ENCODE assay signal across 1 fruit fly cellular context in genomic region chr2L:19869937-19870336, dm6.
A peak's percentile ranks its signal among the peaks of the same experiment; 100 is the strongest.
TF ChIP-seq lines count a peak whose summit lies in the region.

No protein-coding gene starts in this region.

TF ChIP-seq in whole organism, embryonic, 481 proteins besides CTCF, POLR2A, EP300 and RAD21 (continued from another document and continues in another):
- TF ChIP-seq Deaf1 (tag; optimal IDR thresholded peaks at IDR 0.05; lab: Kevin White, UChicago) (no peak), sima (GFP tag; optimal IDR thresholded peaks at IDR 0.05; lab: Kevin White, UChicago) (peak; percentile 33), Nf-YC (tag; optimal IDR thresholded peaks at IDR 0.05; lab: Kevin White, UChicago) (no peak), Opbp (GFP tag; IDR thresholded peaks at IDR 0.05; lab: Robert Waterston, UW; ENCODE audit: partially characterized antibody) (no peak), CG10543 (GFP tag; optimal IDR thresholded peaks at IDR 0.05; lab: Kevin White, UChicago) (no peak), yki (optimal IDR thresholded peaks at IDR 0.05; lab: Kevin White, UChicago) (no peak), hkb (optimal IDR thresholded peaks at IDR 0.05; lab: Kevin White, UChicago) (no peak), hkb (GFP tag; IDR thresholded peaks at IDR 0.05; lab: Robert Waterston, UW) (peak; percentile 83), CG6791 (GFP tag; IDR thresholded peaks at IDR 0.05; lab: Robert Waterston, UW; ENCODE audit: partially characterized antibody) (no peak), usp (GFP tag; optimal IDR thresholded peaks at IDR 0.05; lab: Kevin White, UChicago) (no peak), chif (GFP tag; optimal IDR thresholded peaks at IDR 0.05; lab: Kevin White, UChicago) (peak; percentile 67 to 73), CG17612 (GFP tag; IDR thresholded peaks at IDR 0.05; lab: Robert Waterston, UW) (peak; percentile 66), ase (GFP tag; IDR thresholded peaks at IDR 0.05; lab: Robert Waterston, UW) (peak; percentile 75; the same call in 2 of the 3 replicates), Doc3 (GFP tag; IDR thresholded peaks at IDR 0.05; lab: Robert Waterston, UW; ENCODE audit: partially characterized antibody) (no peak), Ravus (GFP tag; IDR thresholded peaks at IDR 0.05; lab: Robert Waterston, UW) (peak; percentile 43), en (GFP tag; optimal IDR thresholded peaks at IDR 0.05; lab: Kevin White, UChicago) (no peak), CG6175 (GFP tag; IDR thresholded peaks at IDR 0.05; lab: Robert Waterston, UW) (0 out of 3 replicates have a peak, but pooled peaks have one; percentile 37), CG17186 (GFP tag; optimal IDR thresholded peaks at IDR 0.05; lab: Kevin White, UChicago) (no peak), slbo (GFP tag; IDR thresholded peaks at IDR 0.05; lab: Robert Waterston, UW) (peak; percentile 87), pho (GFP tag; optimal IDR thresholded peaks at IDR 0.05; lab: Kevin White, UChicago) (peak; percentile 52), H2.0 (GFP tag; IDR thresholded peaks at IDR 0.05; lab: Robert Waterston, UW) (peak; percentile 63), CG5245 (GFP tag; optimal IDR thresholded peaks at IDR 0.05; lab: Kevin White, UChicago) (peak; percentile 64), dmrt99B (tag; optimal IDR thresholded peaks at IDR 0.05; lab: Kevin White, UChicago) (peak; percentile 62), NC2α (GFP tag; optimal IDR thresholded peaks at IDR 0.05; lab: Kevin White, UChicago) (peak; percentile 35), Aef1 (GFP tag; IDR thresholded peaks at IDR 0.05; lab: Robert Waterston, UW) (peak; percentile 79), Nf-YB (GFP tag; optimal IDR thresholded peaks at IDR 0.05; lab: Kevin White, UChicago) (no peak), CG15601 (tag; optimal IDR thresholded peaks at IDR 0.05; lab: Kevin White, UChicago) (no peak), CG2120 (GFP tag; optimal IDR thresholded peaks at IDR 0.05; lab: Kevin White, UChicago) (peak; percentile 61), CG34422 (GFP tag; IDR thresholded peaks at IDR 0.05; lab: Robert Waterston, UW) (peak; percentile 92), Dbx (GFP tag; IDR thresholded peaks at IDR 0.05; lab: Robert Waterston, UW) (peak; percentile 79), bowl (GFP tag; IDR thresholded peaks at IDR 0.05; lab: Robert Waterston, UW) (peak; percentile 16; the same call in 1 of the 2 replicates), CG4360 (GFP tag; IDR thresholded peaks at IDR 0.05; lab: Robert Waterston, UW) (peak; percentile 46; the same call in 1 of the 2 replicates), unc-4 (GFP tag; IDR thresholded peaks at IDR 0.05; lab: Robert Waterston, UW; ENCODE audit: partially characterized antibody) (no peak), fd102C (GFP tag; optimal IDR thresholded peaks at IDR 0.05; lab: Kevin White, UChicago) (peak; percentile 23), caup (GFP tag; optimal IDR thresholded peaks at IDR 0.05; lab: Kevin White, UChicago; ENCODE audit: severe bottlenecking) (peak; percentile 23), CG18619 (GFP tag; optimal IDR thresholded peaks at IDR 0.05; lab: Kevin White, UChicago) (peak; percentile 35), CG3838 (GFP tag; optimal IDR thresholded peaks at IDR 0.05; lab: Kevin White, UChicago) (no peak), insv (GFP tag; optimal IDR thresholded peaks at IDR 0.05; lab: Kevin White, UChicago) (no peak), CG9797 (GFP tag; optimal IDR thresholded peaks at IDR 0.05; lab: Kevin White, UChicago) (no peak), ab (GFP tag; optimal IDR thresholded peaks at IDR 0.05; lab: Kevin White, UChicago) (peak; percentile 23), Chrac-16 (GFP tag; optimal IDR thresholded peaks at IDR 0.05; lab: Kevin White, UChicago) (peak; percentile 65), YL-1 (GFP tag; optimal IDR thresholded peaks at IDR 0.05; lab: Kevin White, UChicago) (no peak), dysf (GFP tag; IDR thresholded peaks at IDR 0.05; lab: Robert Waterston, UW) (peak; percentile 87), hbn (GFP tag; IDR thresholded peaks at IDR 0.05; lab: Robert Waterston, UW; ENCODE audit: partially characterized antibody) (no peak), Fer1 (GFP tag; optimal IDR thresholded peaks at IDR 0.05; lab: Kevin White, UChicago) (no peak), wdn (GFP tag; IDR thresholded peaks at IDR 0.05; lab: Robert Waterston, UW) (peak; percentile 73), PHDP (tag; optimal IDR thresholded peaks at IDR 0.05; lab: Kevin White, UChicago) (peak; percentile 50), CG10147 (GFP tag; optimal IDR thresholded peaks at IDR 0.05; lab: Kevin White, UChicago) (no peak), CG4854 (GFP tag; optimal IDR thresholded peaks at IDR 0.05; lab: Kevin White, UChicago) (peak; percentile 45), CG3163 (GFP tag; optimal IDR thresholded peaks at IDR 0.05; lab: Kevin White, UChicago) (no peak), cato (GFP tag; optimal IDR thresholded peaks at IDR 0.05; lab: Kevin White, UChicago; ENCODE audit: borderline replicate concordance) (no peak), CrebB (tag; optimal IDR thresholded peaks at IDR 0.05; lab: Kevin White, UChicago) (no peak), Awh (GFP tag; IDR thresholded peaks at IDR 0.05; lab: Robert Waterston, UW) (peak; percentile 86), NK7.1 (GFP tag; optimal IDR thresholded peaks at IDR 0.05; lab: Kevin White, UChicago) (peak; percentile 13), Lhr (GFP tag; optimal IDR thresholded peaks at IDR 0.05; lab: Kevin White, UChicago) (no peak), kni (GFP tag; optimal IDR thresholded peaks at IDR 0.05; lab: Kevin White, UChicago) (no peak), Sox102F (GFP tag; optimal IDR thresholded peaks at IDR 0.05; lab: Kevin White, UChicago) (peak; percentile 63), CG11456 (GFP tag; IDR thresholded peaks at IDR 0.05; lab: Robert Waterston, UW) (peak; percentile 85), CG12659 (GFP tag; optimal IDR thresholded peaks at IDR 0.05; lab: Kevin White, UChicago) (peak; percentile 26), CG1602 (GFP tag; optimal IDR thresholded peaks at IDR 0.05; lab: Kevin White, UChicago) (peak; percentile 51), MTF-1 (GFP tag; optimal IDR thresholded peaks at IDR 0.05; lab: Kevin White, UChicago; ENCODE audit: borderline replicate concordance) (peak; percentile 13), E2f1 (GFP tag; IDR thresholded peaks at IDR 0.05; lab: Robert Waterston, UW) (peak; percentile 81), CG11695 (GFP tag; IDR thresholded peaks at IDR 0.05; lab: Robert Waterston, UW) (peak; percentile 68; the same call in 1 of the 3 replicates), Mad (GFP tag; optimal IDR thresholded peaks at IDR 0.05; lab: Kevin White, UChicago) (peak; percentile 53), fd64A (GFP tag; optimal IDR thresholded peaks at IDR 0.05; lab: Kevin White, UChicago) (peak; percentile 18), Dfd (GFP tag; optimal IDR thresholded peaks at IDR 0.05; lab: Kevin White, UChicago) (no peak), GATAe (GFP tag; conservative IDR thresholded peaks at IDR 0.05; lab: Robert Waterston, UW) (peak; percentile 40; the same call in 1 of the 2 replicates), Eip74EF (GFP tag; optimal IDR thresholded peaks at IDR 0.05; lab: Kevin White, UChicago) (no peak), NfI (GFP tag; optimal IDR thresholded peaks at IDR 0.05; lab: Kevin White, UChicago) (peak; percentile 51), Sry-δ (GFP tag; optimal IDR thresholded peaks at IDR 0.05; lab: Kevin White, UChicago) (peak; percentile 28), CG34376 (GFP tag; optimal IDR thresholded peaks at IDR 0.05; lab: Kevin White, UChicago) (no peak), nom (GFP tag; optimal IDR thresholded peaks at IDR 0.05; lab: Kevin White, UChicago) (peak; percentile 4), shn (GFP tag; optimal IDR thresholded peaks at IDR 0.05; lab: Kevin White, UChicago) (peak; percentile 22), CG1024 (GFP tag; IDR thresholded peaks at IDR 0.05; lab: Robert Waterston, UW) (peak; percentile 63), nerfin-2 (GFP tag; IDR thresholded peaks at IDR 0.05; lab: Robert Waterston, UW; ENCODE audit: partially characterized antibody) (no peak), pzg (GFP tag; optimal IDR thresholded peaks at IDR 0.05; lab: Kevin White, UChicago) (no peak), CG30403 (GFP tag; optimal IDR thresholded peaks at IDR 0.05; lab: Kevin White, UChicago) (peak; percentile 65), kah (GFP tag; optimal IDR thresholded peaks at IDR 0.05; lab: Kevin White, UChicago) (no peak), otp (GFP tag; IDR thresholded peaks at IDR 0.05; lab: Robert Waterston, UW) (peak; percentile 87), HmgD (GFP tag; optimal IDR thresholded peaks at IDR 0.05; lab: Kevin White, UChicago) (no peak), CG10274 (GFP tag; optimal IDR thresholded peaks at IDR 0.05; lab: Kevin White, UChicago) (peak; percentile 46), C15 (GFP tag; IDR thresholded peaks at IDR 0.05; lab: Robert Waterston, UW) (peak; percentile 66; the same call in 1 of the 3 replicates), CG3847 (GFP tag; IDR thresholded peaks at IDR 0.05; lab: Robert Waterston, UW) (peak; percentile 75), CG2678 (tag; optimal IDR thresholded peaks at IDR 0.05; lab: Kevin White, UChicago) (peak; percentile 66), B-H2 (GFP tag; optimal IDR thresholded peaks at IDR 0.05; lab: Kevin White, UChicago) (no peak), dmrt11E (tag; optimal IDR thresholded peaks at IDR 0.05; lab: Kevin White, UChicago) (peak; percentile 64), sqz (GFP tag; optimal IDR thresholded peaks at IDR 0.05; lab: Kevin White, UChicago) (no peak), CG43689 (GFP tag; IDR thresholded peaks at IDR 0.05; lab: Robert Waterston, UW) (peak; percentile 59), sens (GFP tag; lab: Kevin White, UChicago) (peak; percentile 89), twi (tag; optimal IDR thresholded peaks at IDR 0.05; lab: Kevin White, UChicago) (no peak), zfh1 (GFP tag; IDR thresholded peaks at IDR 0.05; lab: Robert Waterston, UW) (peak; percentile 94), lilli (GFP tag; optimal IDR thresholded peaks at IDR 0.05; lab: Kevin White, UChicago) (peak; percentile 71), tll (GFP tag; optimal IDR thresholded peaks at IDR 0.05; lab: Kevin White, UChicago) (no peak), CG7839 (tag; optimal IDR thresholded peaks at IDR 0.05; lab: Kevin White, UChicago) (peak; percentile 72), HHEX (GFP tag; optimal IDR thresholded peaks at IDR 0.05; lab: Kevin White, UChicago) (peak; percentile 67), lov (optimal IDR thresholded peaks at IDR 0.05; lab: Kevin White, UChicago) (no peak), lov (GFP tag; IDR thresholded peaks at IDR 0.05; lab: Robert Waterston, UW) (peak; percentile 76; the same call in 2 of the 3 replicates), wor (GFP tag; IDR thresholded peaks at IDR 0.05; lab: Robert Waterston, UW) (peak; percentile 66), CG3065 (GFP tag; optimal IDR thresholded peaks at IDR 0.05; lab: Kevin White, UChicago) (no peak), BEAF-32 (GFP tag; optimal IDR thresholded peaks at IDR 0.05; lab: Kevin White, UChicago) (no peak), Blimp-1 (GFP tag; optimal IDR thresholded peaks at IDR 0.05; lab: Kevin White, UChicago) (peak; percentile 72), CG11560 (tag; IDR thresholded peaks at IDR 0.05; lab: Robert Waterston, UW) (peak; percentile 70), phol (tag; optimal IDR thresholded peaks at IDR 0.05; lab: Kevin White, UChicago) (peak; percentile 73), CG2875 (GFP tag; optimal IDR thresholded peaks at IDR 0.05; lab: Kevin White, UChicago) (peak; percentile 4), amos (GFP tag; IDR thresholded peaks at IDR 0.05; lab: Robert Waterston, UW; ENCODE audit: partially characterized antibody) (no peak), H15 (GFP tag; IDR thresholded peaks at IDR 0.05; lab: Robert Waterston, UW) (peak; percentile 85), Hr78 (GFP tag; optimal IDR thresholded peaks at IDR 0.05; lab: Kevin White, UChicago) (no peak), slou (GFP tag; optimal IDR thresholded peaks at IDR 0.05; lab: Kevin White, UChicago) (peak; percentile 56), Asciz (GFP tag; optimal IDR thresholded peaks at IDR 0.05; lab: Kevin White, UChicago) (peak; percentile 29), CG32772 (GFP tag; IDR thresholded peaks at IDR 0.05; lab: Robert Waterston, UW) (peak; percentile 86), sob (GFP tag; IDR thresholded peaks at IDR 0.05; lab: Robert Waterston, UW) (peak; percentile 83), CG17912 (GFP tag; optimal IDR thresholded peaks at IDR 0.05; lab: Kevin White, UChicago) (no peak), corto (GFP tag; optimal IDR thresholded peaks at IDR 0.05; lab: Kevin White, UChicago) (no peak), CG13296 (GFP tag; optimal IDR thresholded peaks at IDR 0.05; lab: Kevin White, UChicago) (peak; percentile 42), chinmo (GFP tag; IDR thresholded peaks at IDR 0.05; lab: Robert Waterston, UW; ENCODE audit: partially characterized antibody) (no peak), maf-S (GFP tag; optimal IDR thresholded peaks at IDR 0.05; lab: Kevin White, UChicago) (peak; percentile 42), CG8765 (GFP tag; IDR thresholded peaks at IDR 0.05; lab: Robert Waterston, UW) (peak; percentile 88), CG10462 (GFP tag; optimal IDR thresholded peaks at IDR 0.05; lab: Kevin White, UChicago) (peak; percentile 35), Hey (tag; optimal IDR thresholded peaks at IDR 0.05; lab: Kevin White, UChicago) (no peak), zen (tag; optimal IDR thresholded peaks at IDR 0.05; lab: Kevin White, UChicago) (peak; percentile 82), rib (GFP tag; IDR thresholded peaks at IDR 0.05; lab: Robert Waterston, UW) (0 out of 2 replicates have a peak, but pooled peaks have one; percentile 47), unpg (GFP tag; optimal IDR thresholded peaks at IDR 0.05; lab: Kevin White, UChicago) (peak; percentile 57), CG8089 (GFP tag; optimal IDR thresholded peaks at IDR 0.05; lab: Kevin White, UChicago) (peak; percentile 37), pfk (GFP tag; optimal IDR thresholded peaks at IDR 0.05; lab: Kevin White, UChicago) (no peak), CG6813 (GFP tag; optimal IDR thresholded peaks at IDR 0.05; lab: Kevin White, UChicago) (peak; percentile 62), CG42726 (GFP tag; IDR thresholded peaks at IDR 0.05; lab: Robert Waterston, UW; ENCODE audit: partially characterized antibody) (no peak), CG18476 (GFP tag; optimal IDR thresholded peaks at IDR 0.05; lab: Kevin White, UChicago) (peak; percentile 21), CG3995 (GFP tag; optimal IDR thresholded peaks at IDR 0.05; lab: Kevin White, UChicago) (peak; percentile 21), danr (GFP tag; IDR thresholded peaks at IDR 0.05; lab: Robert Waterston, UW) (peak; percentile 54), CG10979 (tag; optimal IDR thresholded peaks at IDR 0.05; lab: Kevin White, UChicago) (peak; percentile 88), bab2 (GFP tag; optimal IDR thresholded peaks at IDR 0.05; lab: Kevin White, UChicago) (peak; percentile 79), CG5180 (GFP tag; optimal IDR thresholded peaks at IDR 0.05; lab: Kevin White, UChicago) (no peak)
